Worm (Caenorhabditis elegans) whole organism, L4/young adult: ENCODE results near the gene cpt-4.

ENCODE experiments used
- W03F9.2 ChIP-seq: fragments of 150-350 bp; optimal IDR thresholded peaks from 2 replicates; lab custom pipeline; 2014; ENCODE audit warnings: missing biosample characterization, missing genetic modification characterization
- dao-5 ChIP-seq: sonication (generic microtip); optimal IDR thresholded peaks from 2 replicates; lab custom pipeline; 2016; ENCODE audit warnings: missing genotype, missing genetic modification characterization, moderate library complexity, missing compliant biosample characterization
- him-1 ChIP-seq: sonication (generic microtip); optimal IDR thresholded peaks from 2 replicates; lab custom pipeline; 2016; ENCODE audit warnings: missing genotype, missing genetic modification reagents, missing genetic modification characterization, missing compliant biosample characterization

The cpt-4 gene

ce11 chrV:4995155-4995554 lies 32.4 kb downstream of the cpt-4 start, which contains the start of gene ncx-9:
Gene ncx-9 (minus strand): TSS chrV:4995255.
- no peak for TF ChIP-seq him-1 (tag; lab: Kevin White, UChicago)

ce11 chrV:4987097-4987496 lies 40.4 kb downstream of the cpt-4 start, which contains the start of gene ncx-8:
Gene ncx-8 (minus strand): TSS chrV:4987197.
- TF ChIP-seq him-1 (tag; lab: Kevin White, UChicago) (no peak), dao-5 (tag; lab: Kevin White, UChicago) (no peak), W03F9.2 (no peak)

ce11 chrV:4983091-4983490 lies 44.4 kb downstream of the cpt-4 start, which contains the start of gene srsx-13:
Gene srsx-13 (minus strand): TSS chrV:4983191.
- no peak for TF ChIP-seq him-1 (tag; lab: Kevin White, UChicago)
- no peak for TF ChIP-seq dao-5 (tag; lab: Kevin White, UChicago)
- TF ChIP-seq W03F9.2 = no peak

- TF ChIP-seq dao-5 (tag; lab: Kevin White, UChicago) (no peak), W03F9.2 (no peak), him-1 (tag; lab: Kevin White, UChicago) (no peak)
These were observed 46.6 kb downstream of the cpt-4 start, which contains the start of gene srsx-12 for ce11 chrV:4980873-4981272. Gene srsx-12 (minus strand): TSS chrV:4980973.

- no peak for TF ChIP-seq him-1 (tag; lab: Kevin White, UChicago)
- no peak for TF ChIP-seq dao-5 (tag; lab: Kevin White, UChicago)
- TF ChIP-seq W03F9.2 = no peak
These were observed 47.4 kb downstream of the cpt-4 start for ce11 chrV:4980094-4980493.

ce11 chrV:4979060-4979459 lies 48.5 kb downstream of the cpt-4 start, which contains the start of gene srsx-11:
Gene srsx-11 (minus strand): TSS chrV:4979160.
- TF ChIP-seq dao-5 (tag; lab: Kevin White, UChicago) (no peak), W03F9.2 (no peak), him-1 (tag; lab: Kevin White, UChicago) (no peak)

- TF ChIP-seq dao-5 (tag; lab: Kevin White, UChicago) (no peak), W03F9.2 (no peak), him-1 (tag; lab: Kevin White, UChicago) (no peak)
These were observed 50.0 kb downstream of the cpt-4 start for ce11 chrV:4977539-4977938.

- TF ChIP-seq him-1 (tag; lab: Kevin White, UChicago) (no peak), W03F9.2 (no peak), dao-5 (tag; lab: Kevin White, UChicago) (no peak)
These were observed 52.4 kb downstream of the cpt-4 start, which contains the start of gene F26G5.1 for ce11 chrV:4975140-4975539. Gene F26G5.1 (plus strand): TSS chrV:4975478.

- no peak for TF ChIP-seq him-1 (tag; lab: Kevin White, UChicago)
- no peak for TF ChIP-seq dao-5 (tag; lab: Kevin White, UChicago)
- no peak for TF ChIP-seq W03F9.2
These were observed 52.8 kb downstream of the cpt-4 start, which contains the start of gene srsx-10 for ce11 chrV:4974677-4975076. Gene srsx-10 (minus strand): TSS chrV:4974777.
